Worm (Caenorhabditis elegans) whole organism, L2 larva: ENCODE results near the gene nlp-30.

Experiments
- C34F6.9 ChIP-seq: fragments of 150-350 bp; optimal IDR thresholded peaks from 2 replicates; lab custom pipeline; 2014; ENCODE audit warnings: missing biosample characterization, missing genetic modification characterization
- F13H6.1 ChIP-seq: sonication (generic microtip); optimal IDR thresholded peaks from 2 replicates; lab custom pipeline; 2016; ENCODE audit warnings: missing genetic modification characterization, missing compliant biosample characterization
- ama-1 ChIP-seq: fragments of 150-350 bp; optimal IDR thresholded peaks from 2 replicates; lab custom pipeline; 2018; ENCODE audit warnings: inconsistent platforms
- blmp-1 ChIP-seq: sonication (generic microtip); optimal IDR thresholded peaks from 2 replicates; lab custom pipeline; 2017; ENCODE audit warnings: missing genetic modification characterization, mild to moderate bottlenecking, missing compliant biosample characterization, antibody characterized with exemption, moderate library complexity; ENCODE audit not compliant: insufficient read depth
- ceh-16 ChIP-seq: fragments of 150-350 bp; optimal IDR thresholded peaks from 2 replicates; lab custom pipeline; 2014; ENCODE audit warnings: missing biosample characterization, missing genetic modification characterization
- crh-2 ChIP-seq: sonication (generic microtip); optimal IDR thresholded peaks from 2 replicates; lab custom pipeline; 2017; ENCODE audit warnings: missing biosample characterization, missing genetic modification characterization
- dmd-4 ChIP-seq: sonication (generic microtip); optimal IDR thresholded peaks from 2 replicates; lab custom pipeline; 2017; ENCODE audit warnings: missing biosample characterization, missing genetic modification characterization
- egl-27 ChIP-seq: sonication (generic microtip); optimal IDR thresholded peaks from 3 replicates; lab custom pipeline; 2017; ENCODE audit warnings: missing biosample characterization, missing genetic modification reagents, missing genetic modification characterization
- elt-1 ChIP-seq: fragments of 150-350 bp; optimal IDR thresholded peaks from 2 replicates; lab custom pipeline; 2014; ENCODE audit warnings: missing biosample characterization, missing genetic modification characterization
- elt-3 ChIP-seq: sonication (generic microtip); optimal IDR thresholded peaks from 2 replicates; lab custom pipeline; 2017; ENCODE audit warnings: missing biosample characterization, missing genetic modification characterization
- fos-1 ChIP-seq: fragments of 150-350 bp; optimal IDR thresholded peaks from 2 replicates; lab custom pipeline; 2014; ENCODE audit warnings: missing biosample characterization, missing genetic modification characterization
- lin-11 ChIP-seq: fragments of 150-350 bp; sonication (generic microtip); optimal IDR thresholded peaks from 2 replicates; lab custom pipeline; 2014; ENCODE audit warnings: missing biosample characterization, missing genetic modification characterization, inconsistent platforms, mixed read lengths
- lin-13 ChIP-seq: fragments of 150-350 bp; optimal IDR thresholded peaks from 2 replicates; lab custom pipeline; 2014; ENCODE audit warnings: missing biosample characterization, missing genetic modification reagents, missing genetic modification characterization
- lin-39 ChIP-seq: fragments of 150-350 bp; optimal IDR thresholded peaks from 2 replicates; lab custom pipeline; 2014; ENCODE audit warnings: missing biosample characterization, missing genetic modification reagents, missing genetic modification characterization
- lsy-2 ChIP-seq, 2 experiments: fragments of 150-350 bp in 1 of 2; sonication (generic microtip) in 1 of 2; optimal IDR thresholded peaks; 2 replicates each; lab custom pipeline; 2014 to 2017; ENCODE audit warnings: missing biosample characterization in 2 of 2, missing genetic modification characterization in 2 of 2
- mab-5 ChIP-seq: fragments of 150-350 bp; optimal IDR thresholded peaks from 2 replicates; lab custom pipeline; 2014; ENCODE audit warnings: missing biosample characterization, missing genetic modification characterization
- mbf-1 ChIP-seq: sonication (generic microtip); optimal IDR thresholded peaks from 2 replicates; lab custom pipeline; 2017; ENCODE audit warnings: missing biosample characterization, missing genetic modification characterization
- nhr-10 ChIP-seq: sonication (generic microtip); optimal IDR thresholded peaks from 2 replicates; lab custom pipeline; 2017; ENCODE audit warnings: missing biosample characterization, missing genetic modification characterization
- nhr-129 ChIP-seq: fragments of 150-350 bp; optimal IDR thresholded peaks from 2 replicates; lab custom pipeline; 2014; ENCODE audit warnings: missing biosample characterization, missing genetic modification characterization
- nhr-21 ChIP-seq: fragments of 150-350 bp; optimal IDR thresholded peaks from 2 replicates; lab custom pipeline; 2014; ENCODE audit warnings: missing biosample characterization, missing genetic modification characterization
- nhr-237 ChIP-seq: fragments of 150-350 bp; optimal IDR thresholded peaks from 2 replicates; lab custom pipeline; 2014; ENCODE audit warnings: missing biosample characterization, missing genetic modification characterization
- nhr-25 ChIP-seq: fragments of 150-350 bp; sonication (generic microtip); optimal IDR thresholded peaks from 3 replicates; lab custom pipeline; 2014; ENCODE audit warnings: missing biosample characterization, missing genetic modification characterization
- nhr-6 ChIP-seq: fragments of 150-350 bp; optimal IDR thresholded peaks from 2 replicates; lab custom pipeline; 2014; ENCODE audit warnings: missing biosample characterization, missing genetic modification characterization
- nhr-77 ChIP-seq: fragments of 150-350 bp; optimal IDR thresholded peaks from 2 replicates; lab custom pipeline; 2014; ENCODE audit warnings: missing biosample characterization, missing genetic modification characterization
- peb-1 ChIP-seq: fragments of 150-350 bp; optimal IDR thresholded peaks from 2 replicates; lab custom pipeline; 2014; ENCODE audit warnings: missing biosample characterization, missing genetic modification characterization
- sem-4 ChIP-seq: fragments of 150-350 bp; optimal IDR thresholded peaks from 2 replicates; lab custom pipeline; 2014; ENCODE audit warnings: missing biosample characterization, missing genetic modification reagents, missing genetic modification characterization
- skn-1 ChIP-seq: sonication (generic microtip); optimal IDR thresholded peaks from 2 replicates; lab custom pipeline; 2017; ENCODE audit warnings: missing biosample characterization, missing genetic modification characterization
- sma-9 ChIP-seq, 2 experiments: fragments of 150-350 bp in 1 of 2; sonication (generic microtip) in 1 of 2; optimal IDR thresholded peaks; 2 replicates each; lab custom pipeline; 2014 to 2016; ENCODE audit warnings: missing genetic modification characterization in 2 of 2, mild to moderate bottlenecking in 1 of 2, missing biosample characterization in 1 of 2, missing compliant biosample characterization in 1 of 2, missing genetic modification reagents in 1 of 2, moderate library complexity in 1 of 2
- snpc-4 ChIP-seq: fragments of 150-350 bp; optimal IDR thresholded peaks from 2 replicates; lab custom pipeline; 2014; ENCODE audit warnings: missing biosample characterization, missing genetic modification characterization
- unc-39 ChIP-seq: fragments of 150-350 bp; optimal IDR thresholded peaks from 2 replicates; lab custom pipeline; 2014; ENCODE audit warnings: missing biosample characterization, missing genetic modification characterization
- unc-62 ChIP-seq: fragments of 150-350 bp; optimal IDR thresholded peaks from 2 replicates; lab custom pipeline; 2014; ENCODE audit warnings: missing biosample characterization, missing genetic modification reagents, missing genetic modification characterization
- zag-1 ChIP-seq: fragments of 150-350 bp; optimal IDR thresholded peaks from 2 replicates; lab custom pipeline; 2014; ENCODE audit warnings: missing biosample characterization, missing genetic modification characterization
- ztf-1 ChIP-seq: fragments of 200-800 bp; sonication (Bioruptor generic); conservative IDR thresholded peaks from 2 replicates; pipeline ENCODE4 v1.3.6; 2022; ENCODE audit warnings: missing genetic modification characterization, missing compliant biosample characterization
- ztf-11 ChIP-seq: sonication (generic microtip); optimal IDR thresholded peaks from 2 replicates; lab custom pipeline; 2017; ENCODE audit warnings: missing biosample characterization, missing genetic modification characterization

Gene nlp-30

ce11 chrV:3961235-3961634, 20.5 kb upstream of the nlp-30 start, which contains the start of gene cyp-34A6:
Gene cyp-34A6, minus strand, starts transcription at chrV:3961335.
- TF ChIP-seq sem-4 (no peak), blmp-1 (tag; lab: Kevin White, UChicago) (no peak), ama-1 (no peak), snpc-4 (tag; lab: Kevin White, UChicago) (no peak), egl-27 (no peak), lin-39 (tag; lab: Kevin White, UChicago) (no peak), nhr-237 (tag; lab: Kevin White, UChicago) (no peak), mbf-1 (tag; lab: Kevin White, UChicago) (no peak), C34F6.9 (no peak), nhr-25 (no peak), sma-9 (GFP tag; optimal IDR thresholded peaks at IDR 0.05; lab: Kevin White, UChicago) (no peak), sma-9 (tag; optimal IDR thresholded peaks at IDR 0.05; lab: Kevin White, UChicago) (no peak), nhr-21 (tag; lab: Kevin White, UChicago) (no peak), lin-13 (GFP tag; lab: Kevin White, UChicago) (no peak)

ce11 chrV:3963715-3964114, 18.1 kb upstream of the nlp-30 start, which contains the start of gene cyp-34A7:
Gene cyp-34A7, minus strand, starts transcription at chrV:3963815.
- no peak for TF ChIP-seq unc-39 (tag; lab: Kevin White, UChicago)

DNA sequence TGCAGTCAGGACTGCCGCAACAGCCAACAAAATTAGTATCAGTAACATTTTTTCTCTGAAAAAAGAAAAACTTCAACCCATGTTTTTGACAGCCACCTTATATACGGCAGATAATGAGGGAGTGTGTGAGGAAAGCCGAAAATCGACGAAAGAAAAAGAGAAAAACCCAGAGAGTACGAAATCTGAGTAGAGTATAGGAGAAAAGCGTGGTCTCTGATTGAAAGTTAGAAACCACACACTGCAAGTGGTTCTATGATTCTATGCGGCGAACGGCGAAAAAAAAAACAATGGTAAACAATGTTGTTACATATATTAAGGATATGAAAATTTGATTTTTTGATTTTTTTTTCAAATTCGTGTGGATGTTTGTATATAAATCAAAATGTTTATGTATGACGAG, 14.0 kb upstream of the nlp-30 start, which contains the start of gene cyp-34A8:
TSS of gene cyp-34A8 (minus strand) at position 62 of the 400 bp plus-strand sequence.
- TF ChIP-seq sma-9 (GFP tag; optimal IDR thresholded peaks at IDR 0.05; lab: Kevin White, UChicago) (peak; percentile 31), sma-9 (tag; optimal IDR thresholded peaks at IDR 0.05; lab: Kevin White, UChicago) (no peak), ztf-1 (GFP tag; lab: Robert Waterston, UW) (no peak)

DNA sequence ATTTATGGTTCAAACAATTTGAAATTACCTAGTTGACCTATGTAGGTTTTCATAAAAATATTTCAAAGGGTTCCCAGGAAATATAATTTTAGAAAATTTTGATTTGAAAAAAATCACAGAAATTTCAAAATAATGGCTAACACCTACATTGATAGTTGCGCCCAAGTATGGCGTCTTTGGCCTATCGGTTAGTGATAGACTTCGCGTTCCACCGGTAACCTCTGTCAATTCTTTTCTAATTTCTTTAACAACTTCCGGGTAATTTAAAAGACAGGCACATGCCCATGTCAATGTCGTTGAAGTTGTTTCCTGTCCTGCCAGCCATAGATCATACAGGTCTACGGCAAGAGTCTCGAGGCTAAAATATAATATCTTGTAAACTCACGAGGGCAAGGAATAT, 12.9 kb upstream of the nlp-30 start:
- TF ChIP-seq nhr-129 (no peak), unc-62 (no peak), crh-2 (tag; lab: Kevin White, UChicago) (no peak), F13H6.1 (tag; lab: Kevin White, UChicago) (no peak), skn-1 (tag; lab: Kevin White, UChicago) (no peak), C34F6.9 (no peak)

DNA sequence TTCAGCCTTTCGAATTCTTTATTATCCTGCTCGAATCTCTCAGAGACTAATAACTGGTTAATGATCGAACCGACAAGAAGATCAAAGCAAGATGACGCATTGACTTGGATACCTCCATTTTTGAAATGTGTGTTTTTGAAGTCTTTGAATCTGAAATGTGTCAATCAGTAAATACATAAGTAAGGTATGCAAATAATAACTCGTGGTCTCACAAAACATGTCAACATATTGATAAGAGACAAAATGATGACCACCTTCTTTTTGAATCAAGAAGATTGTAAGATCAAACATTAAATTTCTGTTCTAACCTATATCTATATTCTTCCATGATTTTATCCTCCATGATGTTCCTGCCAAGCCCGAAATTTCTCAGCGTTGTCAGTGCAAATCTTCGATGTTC, 12.1 kb upstream of the nlp-30 start:
- TF ChIP-seq nhr-77 (tag; lab: Kevin White, UChicago) (no peak), lin-11 (tag; lab: Kevin White, UChicago) (no peak)

DNA sequence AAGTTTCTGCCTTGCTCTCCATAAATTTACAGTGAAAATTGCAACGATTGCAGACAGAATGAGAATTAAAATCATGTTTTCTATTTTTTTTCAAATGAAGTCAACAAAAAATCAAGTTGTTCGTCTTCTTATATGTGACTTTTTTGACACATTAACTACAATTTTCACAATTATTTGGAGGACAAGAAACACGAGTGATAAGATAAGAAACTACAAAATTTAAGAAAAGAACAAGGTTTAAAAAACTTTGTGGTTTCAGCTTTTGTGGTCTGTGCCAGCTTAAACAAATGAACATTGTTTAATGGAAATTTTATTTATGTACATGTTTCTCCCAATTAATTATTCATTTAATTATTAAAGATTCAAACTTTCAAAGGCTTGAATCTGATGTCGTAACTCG, 11.4 kb upstream of the nlp-30 start, which contains the start of gene cyp-34A9:
TSS of gene cyp-34A9 (minus strand) at position 131 of the 400 bp plus-strand sequence.
- TF ChIP-seq sma-9 (GFP tag; optimal IDR thresholded peaks at IDR 0.05; lab: Kevin White, UChicago): peak; percentile 58
- TF ChIP-seq sma-9 (tag; optimal IDR thresholded peaks at IDR 0.05; lab: Kevin White, UChicago): no peak
- no peak for TF ChIP-seq lsy-2 (tag; optimal IDR thresholded peaks at IDR 0.05; lab: Kevin White, UChicago)
- TF ChIP-seq nhr-25: no peak
- TF ChIP-seq sem-4: no peak
- peak; percentile 36 for TF ChIP-seq fos-1

- TF ChIP-seq zag-1 (tag; lab: Kevin White, UChicago) (no peak), unc-39 (tag; lab: Kevin White, UChicago) (no peak), elt-1 (tag; lab: Kevin White, UChicago) (no peak), unc-62 (no peak), ztf-11 (tag; lab: Kevin White, UChicago) (no peak), ceh-16 (tag; lab: Kevin White, UChicago) (no peak), lin-39 (tag; lab: Kevin White, UChicago) (no peak), F13H6.1 (tag; lab: Kevin White, UChicago) (no peak), dmd-4 (no peak), peb-1 (tag; lab: Kevin White, UChicago) (no peak), ztf-1 (GFP tag; lab: Robert Waterston, UW) (no peak), nhr-6 (tag; lab: Kevin White, UChicago) (no peak), elt-3 (tag; lab: Kevin White, UChicago) (no peak), C34F6.9 (no peak), fos-1 (no peak), skn-1 (tag; lab: Kevin White, UChicago) (no peak), nhr-10 (tag; lab: Kevin White, UChicago) (no peak), mab-5 (tag; lab: Kevin White, UChicago) (no peak), mbf-1 (tag; lab: Kevin White, UChicago) (no peak)
Observed at ce11 chrV:3972846-3973245, 8.9 kb upstream of the nlp-30 start, which contains the start of gene cyp-34A10. Gene cyp-34A10, minus strand, starts transcription at chrV:3972991.
